Worm (Caenorhabditis elegans): Measurements from ENCODE around the gene acl-1.
A peak's percentile ranks its signal among the peaks of the same experiment; 100 is the strongest.

acl-1 gene

DNA sequence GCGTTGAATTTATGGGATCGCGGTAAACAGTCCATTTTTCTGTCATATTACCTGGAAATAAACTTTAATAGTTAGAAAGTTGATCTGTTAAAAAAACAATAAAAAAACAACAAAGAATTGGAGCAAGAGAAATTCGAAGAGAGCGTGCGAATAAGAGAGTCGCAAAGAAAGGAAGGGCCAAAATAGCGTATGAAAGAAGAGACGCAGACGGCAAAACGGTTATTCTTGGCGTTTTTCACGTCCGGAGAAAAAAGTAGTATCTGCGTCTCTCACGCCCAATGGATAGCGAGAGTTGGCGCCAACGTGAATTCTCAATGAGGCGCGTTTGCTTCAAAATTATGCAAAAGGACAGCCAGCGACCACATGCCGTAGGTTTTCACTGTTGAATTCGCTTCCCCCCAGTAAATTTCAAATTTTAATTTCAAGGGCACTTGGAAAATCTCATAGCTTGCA is 10.9 kb downstream of the acl-1 start, which contains the start of gene F53H4.6:
TSS of gene F53H4.6 (minus strand) at position 51 of the 453 bp plus-strand sequence.
- TF ChIP-seq ref-2 (tag; optimal IDR thresholded peaks at IDR 0.05) = peak; percentile 23
- TF ChIP-seq dmd-4 (tag; optimal IDR thresholded peaks at IDR 0.05; ENCODE audit: borderline replicate concordance) = no peak
- TF ChIP-seq unc-42 (tag; optimal IDR thresholded peaks at IDR 0.05) = peak; percentile 11
- TF ChIP-seq ceh-31 (tag; optimal IDR thresholded peaks at IDR 0.05) = peak; percentile 24
- TF ChIP-seq nhr-232 (tag; optimal IDR thresholded peaks at IDR 0.05) = no peak
- no peak for TF ChIP-seq eyg-1 (tag; optimal IDR thresholded peaks at IDR 0.05)
- TF ChIP-seq nfya-1 (tag; optimal IDR thresholded peaks at IDR 0.05) = peak; percentile 38
- TF ChIP-seq che-1 (tag; optimal IDR thresholded peaks at IDR 0.05) = no peak
- no peak for TF ChIP-seq tbx-2 (tag; optimal IDR thresholded peaks at IDR 0.05)
- TF ChIP-seq ceh-48 (tag; optimal IDR thresholded peaks at IDR 0.05) = no peak
- TF ChIP-seq pax-1 (tag; optimal IDR thresholded peaks at IDR 0.05) = peak; percentile 4
- no peak for TF ChIP-seq pqm-1 (tag; optimal IDR thresholded peaks at IDR 0.05)

DNA sequence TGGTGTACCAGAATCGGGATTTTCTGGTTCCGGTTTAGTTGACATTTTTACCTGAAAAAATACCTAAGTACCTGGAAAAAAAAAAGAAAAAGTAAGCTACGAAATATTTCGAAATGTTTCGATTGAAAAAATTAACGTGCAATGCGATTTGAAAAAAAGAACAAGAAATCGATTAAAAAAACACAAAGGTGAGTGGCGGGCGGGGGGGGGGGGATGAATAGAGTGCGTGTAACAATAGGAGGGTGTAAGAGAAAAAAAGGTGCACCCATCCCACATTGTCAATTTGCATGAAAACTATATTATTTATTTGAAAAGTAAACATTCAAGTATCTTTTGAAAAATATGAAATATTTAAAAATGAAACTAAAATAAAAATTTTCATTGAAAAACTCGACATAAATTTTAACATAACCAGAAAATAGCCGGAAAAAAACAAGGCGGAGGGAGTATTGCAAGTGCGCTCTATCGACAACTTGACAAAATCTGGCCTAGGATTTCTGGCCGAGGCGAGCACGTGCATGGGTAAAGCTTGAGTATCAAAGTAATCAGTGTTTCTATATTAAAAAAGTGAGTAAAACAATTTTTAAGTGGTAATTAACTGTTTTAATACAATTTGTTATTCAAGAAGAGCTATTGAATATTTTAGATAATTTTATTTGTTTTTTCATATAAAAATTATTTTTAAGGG is 16.3 kb downstream of the acl-1 start, which contains the start of the genes csb-1 and F53H4.4:
TSS of gene csb-1 (minus strand) at position 51 of the 688 bp plus-strand sequence.
TSS of gene F53H4.4 (plus strand) at position 520 of the 688 bp plus-strand sequence.
- peak; percentile 36 for TF ChIP-seq ets-4 (tag; optimal IDR thresholded peaks at IDR 0.05)
- no peak for TF ChIP-seq C08G9.2 (tag; optimal IDR thresholded peaks at IDR 0.05)
- TF ChIP-seq hlh-15 (tag; optimal IDR thresholded peaks at IDR 0.05) = no peak
- no peak for TF ChIP-seq pros-1 (tag; optimal IDR thresholded peaks at IDR 0.05)
- peak; percentile 32 for TF ChIP-seq tbx-2 (tag; optimal IDR thresholded peaks at IDR 0.05)
- peak; percentile 23 for TF ChIP-seq ceh-18 (tag; optimal IDR thresholded peaks at IDR 0.05)
- no peak for TF ChIP-seq hlh-6 (tag; optimal IDR thresholded peaks at IDR 0.05)
- TF ChIP-seq pax-1 (tag; optimal IDR thresholded peaks at IDR 0.05) = no peak
- TF ChIP-seq ceh-14 (tag; optimal IDR thresholded peaks at IDR 0.05) = peak; percentile 15
- TF ChIP-seq elt-2 (tag; optimal IDR thresholded peaks at IDR 0.05) = peak; percentile 7
- TF ChIP-seq hlh-30 (tag; optimal IDR thresholded peaks at IDR 0.05; ENCODE audit: insufficient read depth) = peak; percentile 67
- TF ChIP-seq ceh-31 (tag; optimal IDR thresholded peaks at IDR 0.05) = peak; percentile 76
- TF ChIP-seq nfya-1 (tag; optimal IDR thresholded peaks at IDR 0.05) = peak; percentile 9

DNA sequence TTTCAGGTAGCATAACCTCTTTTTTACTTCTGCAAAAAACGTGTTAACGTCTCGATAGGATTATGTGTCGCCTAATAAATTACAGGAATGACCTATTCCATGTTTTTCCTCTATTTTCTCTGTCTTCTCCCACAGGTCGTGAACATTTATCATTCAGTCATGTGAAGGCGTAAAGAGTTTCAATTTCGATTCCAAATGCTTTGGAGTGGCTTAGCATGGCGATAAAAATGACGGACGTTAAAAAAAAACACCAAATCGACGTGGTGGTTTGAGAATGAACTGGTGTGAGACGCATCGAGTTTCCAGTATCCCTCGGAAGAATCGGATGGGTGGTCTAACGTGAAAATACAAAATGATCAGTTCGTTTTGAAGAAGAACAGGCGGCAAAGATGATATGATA is 19.9 kb downstream of the acl-1 start:
- TF ChIP-seq unc-42 (tag; optimal IDR thresholded peaks at IDR 0.05) (no peak), hlh-15 (tag; optimal IDR thresholded peaks at IDR 0.05) (no peak), madf-2 (tag; optimal IDR thresholded peaks at IDR 0.05) (no peak)

DNA sequence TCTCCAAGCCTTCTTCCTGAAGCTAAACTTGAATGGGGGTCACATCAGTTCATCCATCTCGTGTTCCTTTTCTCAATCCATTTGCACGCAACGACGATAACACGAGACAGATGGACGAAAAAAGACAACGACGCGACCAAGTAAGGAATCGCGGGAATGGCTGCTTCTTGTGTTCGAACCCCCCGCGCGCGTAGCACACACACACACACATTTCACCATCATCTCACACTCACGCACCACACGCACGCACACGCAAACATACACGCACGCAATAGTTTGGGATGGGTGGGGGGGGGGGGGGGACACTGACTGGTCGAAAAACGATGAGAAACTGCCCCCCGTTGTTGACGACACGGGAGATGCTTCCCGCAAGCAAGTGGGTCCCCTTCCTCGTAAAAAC is 27.3 kb downstream of the acl-1 start:
- TF ChIP-seq ceh-6 (GFP tag; optimal IDR thresholded peaks at IDR 0.05) (peak; percentile 29), che-1 (tag; optimal IDR thresholded peaks at IDR 0.05) (peak; percentile 29), K09A11.1 (tag; optimal IDR thresholded peaks at IDR 0.05; ENCODE audit: insufficient read depth) (no peak), ceh-24 (tag; optimal IDR thresholded peaks at IDR 0.05) (no peak), npax-4 (tag; optimal IDR thresholded peaks at IDR 0.05) (no peak), pax-1 (tag; optimal IDR thresholded peaks at IDR 0.05) (no peak), pag-3 (tag; optimal IDR thresholded peaks at IDR 0.05; ENCODE audit: borderline replicate concordance) (no peak), elt-4 (tag; optimal IDR thresholded peaks at IDR 0.05) (no peak), C38D4.7 (GFP tag; optimal IDR thresholded peaks at IDR 0.05) (no peak), pros-1 (tag; optimal IDR thresholded peaks at IDR 0.05) (no peak), madf-2 (tag; optimal IDR thresholded peaks at IDR 0.05) (no peak), ceh-9 (tag; optimal IDR thresholded peaks at IDR 0.05) (no peak), sox-4 (tag; optimal IDR thresholded peaks at IDR 0.05) (no peak), lin-11 (tag; optimal IDR thresholded peaks at IDR 0.05) (no peak), unc-42 (tag; optimal IDR thresholded peaks at IDR 0.05) (no peak), unc-3 (GFP tag; conservative IDR thresholded peaks at IDR 0.05) (no peak), unc-3 (tag; optimal IDR thresholded peaks at IDR 0.05) (no peak), syd-9 (tag; optimal IDR thresholded peaks at IDR 0.05) (no peak), dve-1 (tag; optimal IDR thresholded peaks at IDR 0.05) (no peak), dmd-4 (tag; optimal IDR thresholded peaks at IDR 0.05; ENCODE audit: borderline replicate concordance) (no peak), fkh-10 (GFP tag; optimal IDR thresholded peaks at IDR 0.05) (no peak), eyg-1 (tag; optimal IDR thresholded peaks at IDR 0.05) (no peak), nhr-232 (tag; optimal IDR thresholded peaks at IDR 0.05) (no peak), hlh-6 (tag; optimal IDR thresholded peaks at IDR 0.05) (no peak), T23F11.4 (GFP tag; optimal IDR thresholded peaks at IDR 0.05) (peak; percentile 10), nhr-11 (tag; optimal IDR thresholded peaks at IDR 0.05) (no peak), rnt-1 (tag; optimal IDR thresholded peaks at IDR 0.05) (no peak), ceh-19 (GFP tag; optimal IDR thresholded peaks at IDR 0.05) (peak; percentile 21), hlh-8 (tag; optimal IDR thresholded peaks at IDR 0.05) (no peak), ceh-2 (tag; optimal IDR thresholded peaks at IDR 0.05) (no peak)

All from whole organism, late embryonic.